Fruit fly (Drosophila melanogaster): ENCODE results near the gene CG17991.

DNA sequence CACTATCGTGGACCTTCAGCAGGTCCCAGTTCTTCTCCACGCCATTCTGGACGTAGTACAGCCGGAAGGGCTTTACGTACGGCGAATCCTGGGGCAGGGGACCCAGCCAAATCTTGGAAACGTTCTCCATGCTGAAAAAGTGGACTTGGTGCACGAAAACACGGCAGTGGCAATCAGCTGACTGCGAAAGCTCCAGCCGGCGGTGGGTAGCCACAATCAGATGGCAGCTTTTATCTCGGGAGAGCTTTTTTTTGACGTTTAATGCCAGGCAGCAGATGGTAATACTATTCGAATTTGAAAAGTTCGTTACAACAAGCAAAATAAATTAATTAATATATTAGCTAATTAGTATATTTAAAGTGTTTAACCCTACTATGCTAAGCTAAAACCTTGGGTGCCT, 12.7 kb upstream of the CG17991 start, which contains the start of gene CG42813:
- no peak for TF ChIP-seq CTCF (optimal IDR thresholded peaks at IDR 0.05)
- no peak for TF ChIP-seq CG8478 (optimal IDR thresholded peaks at IDR 0.05)

Measured in S2 (cell line).